Worm (Caenorhabditis elegans): ENCODE results near the gene txt-12.

txt-12 gene

ce11 chrV:15136772-15137171, 44.0 kb downstream of the txt-12 start, which contains the start of gene aipl-1 (continued):
- TF ChIP-seq lin-39 (tag; optimal IDR thresholded peaks at IDR 0.05) (no peak), nhr-42 (GFP tag; IDR thresholded peaks at IDR 0.05) (no peak), lin-15B (tag; optimal IDR thresholded peaks at IDR 0.05) (peak; percentile 46), daf-16 (GFP tag; optimal IDR thresholded peaks at IDR 0.05) (no peak), daf-16 (tag; optimal IDR thresholded peaks at IDR 0.05) (peak; percentile 10), Y48G9A.11 (GFP tag; IDR thresholded peaks at IDR 0.05) (no peak), nhr-6 (tag; optimal IDR thresholded peaks at IDR 0.05) (peak; percentile 97), unc-62 (GFP tag; optimal IDR thresholded peaks at IDR 0.05 in 1 of 2) (no peak), unc-62 (tag; optimal IDR thresholded peaks at IDR 0.05) (no peak), nhr-111 (GFP tag; optimal IDR thresholded peaks at IDR 0.05) (no peak), egl-27 (tag; optimal IDR thresholded peaks at IDR 0.05) (no peak), lin-13 (GFP tag; optimal IDR thresholded peaks at IDR 0.05) (peak; percentile 58), skn-1 (tag; optimal IDR thresholded peaks at IDR 0.05) (no peak), ces-1 (GFP tag; optimal IDR thresholded peaks at IDR 0.05) (no peak), zfp-3 (GFP tag; conservative IDR thresholded peaks at IDR 0.05) (no peak), ceh-20 (GFP tag; IDR thresholded peaks at IDR 0.05) (no peak), ctbp-1 (GFP tag; IDR thresholded peaks at IDR 0.05) (no peak), unc-39 (tag; optimal IDR thresholded peaks at IDR 0.05) (no peak), mep-1 (tag; optimal IDR thresholded peaks at IDR 0.05) (no peak), F37D6.2 (tag; optimal IDR thresholded peaks at IDR 0.05) (no peak), madf-5 (GFP tag; IDR thresholded peaks at IDR 0.05) (no peak), pha-4 (GFP tag; IDR thresholded peaks at IDR 0.05) (no peak), pha-4 (tag; optimal IDR thresholded peaks at IDR 0.05) (peak; percentile 47), nhr-11 (tag; optimal IDR thresholded peaks at IDR 0.05) (peak; percentile 52), hlh-11 (tag; optimal IDR thresholded peaks at IDR 0.05) (peak; percentile 31), Y5F2A.4 (GFP tag; optimal IDR thresholded peaks at IDR 0.05) (no peak), daf-19 (GFP tag; conservative IDR thresholded peaks at IDR 0.05) (no peak), aly-2 (tag; optimal IDR thresholded peaks at IDR 0.05) (no peak), dmd-6 (GFP tag; IDR thresholded peaks at IDR 0.05) (peak; percentile 39; the same call in 1 of the 2 replicates), sdz-12 (GFP tag; optimal IDR thresholded peaks at IDR 0.05) (no peak), madf-9 (GFP tag; conservative IDR thresholded peaks at IDR 0.05) (0 out of 2 replicates have a peak, but pooled peaks have one; percentile 11), ZK337.2 (GFP tag; IDR thresholded peaks at IDR 0.05) (peak; percentile 47; the same call in 1 of the 2 replicates), ceh-28 (tag; optimal IDR thresholded peaks at IDR 0.05) (no peak), daf-12 (tag; optimal IDR thresholded peaks at IDR 0.05) (no peak), vab-7 (GFP tag; IDR thresholded peaks at IDR 0.05) (no peak), mes-2 (tag; optimal IDR thresholded peaks at IDR 0.05; ENCODE audit: poor library complexity, severe bottlenecking) (peak; percentile 94), nhr-25 (tag; optimal IDR thresholded peaks at IDR 0.05; ENCODE audit: borderline replicate concordance, insufficient read depth) (no peak), Y105C5A.15 (GFP tag; IDR thresholded peaks at IDR 0.05) (no peak), unc-130 (GFP tag; optimal IDR thresholded peaks at IDR 0.05) (peak; percentile 47), ceh-44 (GFP tag; IDR thresholded peaks at IDR 0.05) (no peak), rbr-2 (tag; optimal IDR thresholded peaks at IDR 0.05) (peak; percentile 41), nhr-48 (tag; optimal IDR thresholded peaks at IDR 0.05) (no peak)

- TF ChIP-seq ces-1 (GFP tag; optimal IDR thresholded peaks at IDR 0.05) (no peak), fos-1 (tag; optimal IDR thresholded peaks at IDR 0.05) (no peak), pha-4 (GFP tag; IDR thresholded peaks at IDR 0.05) (no peak), pha-4 (tag; optimal IDR thresholded peaks at IDR 0.05) (no peak), daf-16 (GFP tag; optimal IDR thresholded peaks at IDR 0.05) (no peak), daf-16 (tag; optimal IDR thresholded peaks at IDR 0.05) (peak; percentile 55), nhr-6 (tag; optimal IDR thresholded peaks at IDR 0.05) (no peak), mxl-3 (GFP tag; optimal IDR thresholded peaks at IDR 0.05) (no peak), ceh-20 (GFP tag; IDR thresholded peaks at IDR 0.05) (no peak), mdl-1 (tag; optimal IDR thresholded peaks at IDR 0.05) (no peak), ztf-7 (tag; optimal IDR thresholded peaks at IDR 0.05) (no peak), lin-15B (tag; optimal IDR thresholded peaks at IDR 0.05) (no peak), unc-62 (GFP tag; optimal IDR thresholded peaks at IDR 0.05 in 1 of 2) (no peak), unc-62 (tag; optimal IDR thresholded peaks at IDR 0.05) (no peak), nhr-42 (GFP tag; IDR thresholded peaks at IDR 0.05) (no peak), ztf-11 (tag; optimal IDR thresholded peaks at IDR 0.05) (no peak), unc-39 (tag; optimal IDR thresholded peaks at IDR 0.05) (no peak), nhr-77 (tag; optimal IDR thresholded peaks at IDR 0.05) (peak; percentile 55), nhr-48 (tag; optimal IDR thresholded peaks at IDR 0.05) (no peak), pqm-1 (tag; optimal IDR thresholded peaks at IDR 0.05) (peak; percentile 14), nhr-28 (tag; optimal IDR thresholded peaks at IDR 0.05) (peak; percentile 34), unc-130 (GFP tag; optimal IDR thresholded peaks at IDR 0.05) (no peak), daf-19 (GFP tag; conservative IDR thresholded peaks at IDR 0.05) (no peak), snpc-1.2 (GFP tag; IDR thresholded peaks at IDR 0.05) (no peak)
Measured at ce11 chrV:15139811-15140210, 47.0 kb downstream of the txt-12 start.

Measured in whole organism, L4 larva.